Fruit fly (Drosophila melanogaster) whole organism, embryonic: ENCODE data around the gene Rab6.

ENCODE experiments used
- BEAF-32 ChIP-seq: fragments of 200-800 bp; sonication (Bioruptor generic); optimal IDR thresholded peaks from 3 replicates; lab custom pipeline; 2017; ENCODE audit warnings: missing biosample characterization, missing genetic modification characterization, mild to moderate bottlenecking, moderate library complexity, missing genetic modification reagents
- CG10366 ChIP-seq: fragments of 200-800 bp; sonication (Bioruptor generic); IDR thresholded peaks from 2 replicates; pipeline ENCODE4 v1.3.6; 2022; ENCODE audit warnings: missing biosample characterization, missing genetic modification characterization
- CG10543 ChIP-seq: fragments of 200-800 bp; sonication (Bioruptor generic); optimal IDR thresholded peaks from 3 replicates; lab custom pipeline; 2017; ENCODE audit warnings: missing biosample characterization, mild to moderate bottlenecking, missing genetic modification characterization, moderate library complexity
- CG10959 ChIP-seq: fragments of 200-800 bp; sonication (Bioruptor generic); IDR thresholded peaks from 2 replicates; pipeline ENCODE4 v1.3.6; 2022; ENCODE audit warnings: missing biosample characterization, missing genetic modification characterization
- CG11247 ChIP-seq: fragments of 200-800 bp; sonication (Bioruptor generic); IDR thresholded peaks from 2 replicates; pipeline ENCODE4 v1.3.6; 2022; ENCODE audit warnings: missing biosample characterization, missing genetic modification characterization
- CG11695 ChIP-seq: fragments of 200-800 bp; sonication (Bioruptor generic); IDR thresholded peaks from 3 replicates; pipeline ENCODE4 v1.3.6; 2022; ENCODE audit warnings: missing biosample characterization, missing genetic modification characterization
- CG12659 ChIP-seq: fragments of 200-800 bp; sonication (Bioruptor generic); optimal IDR thresholded peaks from 3 replicates; lab custom pipeline; 2017; ENCODE audit warnings: mild to moderate bottlenecking, missing biosample characterization, missing genetic modification reagents, missing genetic modification characterization
- CG13894 ChIP-seq: fragments of 200-800 bp; sonication (Bioruptor generic); optimal IDR thresholded peaks from 3 replicates; lab custom pipeline; 2018; ENCODE audit warnings: missing biosample characterization, mild to moderate bottlenecking, missing genetic modification characterization, moderate library complexity
- CG14710 ChIP-seq: fragments of 200-800 bp; sonication (Bioruptor generic); optimal IDR thresholded peaks from 3 replicates; lab custom pipeline; 2019; ENCODE audit warnings: missing biosample characterization, mild to moderate bottlenecking, missing genetic modification characterization, moderate library complexity
- CG15073 ChIP-seq: fragments of 200-800 bp; sonication (Bioruptor generic); optimal IDR thresholded peaks from 2 replicates; lab custom pipeline; 2016; ENCODE audit warnings: missing biosample characterization, missing genetic modification characterization
- CG16863 ChIP-seq: fragments of 200-800 bp; sonication (Bioruptor generic); optimal IDR thresholded peaks from 3 replicates; lab custom pipeline; 2016; ENCODE audit warnings: missing biosample characterization, missing genetic modification characterization
- CG17802 ChIP-seq: fragments of 200-800 bp; sonication (Bioruptor generic); optimal IDR thresholded peaks from 2 replicates; lab custom pipeline; 2018; ENCODE audit warnings: missing biosample characterization, mild to moderate bottlenecking, missing genetic modification characterization, moderate library complexity
- CG31224 ChIP-seq: fragments of 200-800 bp; sonication (Bioruptor generic); IDR thresholded peaks from 2 replicates; pipeline ENCODE4 v1.3.6; 2022; ENCODE audit warnings: missing biosample characterization, missing genetic modification characterization
- CG42726 ChIP-seq: fragments of 200-800 bp; sonication (Bioruptor generic); IDR thresholded peaks from 2 replicates; pipeline ENCODE4 v1.3.6; 2022; ENCODE audit warnings: missing biosample characterization, missing genetic modification characterization; ENCODE audit not compliant: partially characterized antibody
- CG4617 ChIP-seq: fragments of 200-800 bp; sonication (Bioruptor generic); optimal IDR thresholded peaks from 3 replicates; lab custom pipeline; 2016; ENCODE audit warnings: missing biosample characterization, missing genetic modification characterization, borderline replicate concordance
- CG6175 ChIP-seq: fragments of 200-800 bp; sonication (Bioruptor generic); IDR thresholded peaks from 3 replicates; pipeline ENCODE4 v1.3.6; 2022; ENCODE audit warnings: missing biosample characterization, missing genetic modification characterization
- CG7745 ChIP-seq: fragments of 200-800 bp; sonication (Bioruptor generic); optimal IDR thresholded peaks from 2 replicates; lab custom pipeline; 2018; ENCODE audit warnings: missing biosample characterization, mild to moderate bottlenecking, missing genetic modification characterization, moderate library complexity
- CG9215 ChIP-seq: fragments of 200-800 bp; sonication (Bioruptor generic); IDR thresholded peaks from 2 replicates; pipeline ENCODE4 v1.3.6; 2022; ENCODE audit warnings: missing biosample characterization, missing genetic modification characterization
- CG9797 ChIP-seq: fragments of 200-800 bp; sonication (Bioruptor generic); optimal IDR thresholded peaks from 3 replicates; lab custom pipeline; 2018; ENCODE audit warnings: missing biosample characterization, mild to moderate bottlenecking, missing genetic modification characterization
- CHES-1-like ChIP-seq: fragments of 200-800 bp; sonication (Bioruptor generic); optimal IDR thresholded peaks from 2 replicates; lab custom pipeline; 2016; ENCODE audit warnings: missing biosample characterization, missing genetic modification characterization
- Doc2 ChIP-seq: fragments of 200-800 bp; sonication (Bioruptor generic); IDR thresholded peaks from 2 replicates; pipeline ENCODE4 v1.3.6; 2022; ENCODE audit warnings: missing biosample characterization, missing genetic modification characterization
- Dp ChIP-seq: fragments of 200-800 bp; sonication (Bioruptor generic); optimal IDR thresholded peaks from 2 replicates; lab custom pipeline; 2018; ENCODE audit warnings: missing biosample characterization, mild to moderate bottlenecking, missing genetic modification characterization, moderate library complexity
- Eip74EF ChIP-seq, 2 experiments: fragments of 200-800 bp in 1 of 2; fragments of >200 bp in 1 of 2; sonication (Bioruptor generic) in 1 of 2; optimal IDR thresholded peaks; 2 replicates each; lab custom pipeline; 2017 to 2019; ENCODE audit warnings: missing biosample characterization in 2 of 2, missing genetic modification characterization in 2 of 2, mild to moderate bottlenecking in 1 of 2, moderate library complexity in 1 of 2
- Elba2 ChIP-seq: fragments of 200-800 bp; sonication (Bioruptor generic); optimal IDR thresholded peaks from 3 replicates; lab custom pipeline; 2016; ENCODE audit warnings: missing biosample characterization, missing genetic modification characterization
- Hey ChIP-seq: fragments of 200-800 bp; sonication (Bioruptor generic); optimal IDR thresholded peaks from 3 replicates; lab custom pipeline; 2018; ENCODE audit warnings: missing biosample characterization, mild to moderate bottlenecking, missing genetic modification characterization
- MBD-R2 ChIP-seq: fragments of 200-800 bp; sonication (Bioruptor generic); IDR thresholded peaks from 2 replicates; pipeline ENCODE4 v1.3.6; 2022; ENCODE audit warnings: missing biosample characterization, missing genetic modification characterization
- Oli ChIP-seq: fragments of 200-800 bp; sonication (Bioruptor generic); optimal IDR thresholded peaks from 2 replicates; lab custom pipeline; 2018; ENCODE audit warnings: missing biosample characterization, mild to moderate bottlenecking, missing genetic modification characterization, moderate library complexity
- Pdp1 ChIP-seq, 2 experiments: fragments of 200-800 bp; sonication (Bioruptor generic); optimal IDR thresholded peaks; 3 replicates each; lab custom pipeline; 2016; ENCODE audit warnings: missing biosample characterization in 2 of 2, missing genetic modification characterization in 2 of 2, mild to moderate bottlenecking in 1 of 2, moderate library complexity in 1 of 2
- Sox100B ChIP-seq: fragments of 200-800 bp; sonication (Bioruptor generic); optimal IDR thresholded peaks from 3 replicates; lab custom pipeline; 2018; ENCODE audit warnings: missing biosample characterization, mild to moderate bottlenecking, missing genetic modification characterization
- TFAM ChIP-seq: fragments of 200-800 bp; sonication (Bioruptor generic); optimal IDR thresholded peaks from 2 replicates; lab custom pipeline; 2017; ENCODE audit warnings: missing biosample characterization, missing genetic modification characterization, inconsistent platforms
- Usf ChIP-seq: fragments of 200-800 bp; sonication (Bioruptor generic); optimal IDR thresholded peaks from 2 replicates; lab custom pipeline; 2017; ENCODE audit warnings: missing genotype, missing biosample characterization, missing genetic modification characterization
- Xrp1 ChIP-seq: fragments of 200-800 bp; sonication (Bioruptor generic); IDR thresholded peaks from 2 replicates; pipeline ENCODE4 v1.3.6; 2022; ENCODE audit warnings: missing biosample characterization, missing genetic modification characterization
- ash1 ChIP-seq: fragments of 200-800 bp; sonication (Bioruptor generic); optimal IDR thresholded peaks from 2 replicates; lab custom pipeline; 2018; ENCODE audit warnings: missing biosample characterization, mild to moderate bottlenecking, missing genetic modification characterization
- br ChIP-seq: fragments of >200 bp; optimal IDR thresholded peaks from 2 replicates; lab custom pipeline; 2017
- cg ChIP-seq: fragments of 200-800 bp; sonication (Bioruptor generic); optimal IDR thresholded peaks from 3 replicates; lab custom pipeline; 2019; ENCODE audit warnings: missing biosample characterization, mild to moderate bottlenecking, missing genetic modification characterization, moderate library complexity
- croc ChIP-seq: fragments of 200-800 bp; sonication (Bioruptor generic); conservative IDR thresholded peaks from 3 replicates; pipeline ENCODE4 v1.3.6; 2022; ENCODE audit warnings: missing biosample characterization, missing genetic modification characterization
- crol ChIP-seq: fragments of 200-800 bp; sonication (Bioruptor generic); IDR thresholded peaks from 2 replicates; pipeline ENCODE4 v1.3.6; 2022; ENCODE audit warnings: missing biosample characterization, missing genetic modification characterization
- dan ChIP-seq: fragments of 200-800 bp; sonication (Bioruptor generic); IDR thresholded peaks from 2 replicates; pipeline ENCODE4 v1.3.6; 2022; ENCODE audit warnings: missing biosample characterization, missing genetic modification characterization
- esg ChIP-seq: fragments of 200-800 bp; sonication (Bioruptor generic); conservative IDR thresholded peaks from 2 replicates; pipeline ENCODE4 v1.3.6; 2022; ENCODE audit warnings: missing biosample characterization, missing genetic modification characterization
- fru ChIP-seq: fragments of >200 bp; optimal IDR thresholded peaks from 2 replicates; lab custom pipeline; 2017
- gfzf ChIP-seq: fragments of 200-800 bp; sonication (Bioruptor generic); optimal IDR thresholded peaks from 2 replicates; lab custom pipeline; 2016; ENCODE audit warnings: missing biosample characterization, mild to moderate bottlenecking, missing genetic modification characterization, moderate library complexity
- grn ChIP-seq: fragments of 200-800 bp; sonication (Bioruptor generic); optimal IDR thresholded peaks from 3 replicates; lab custom pipeline; 2017; ENCODE audit warnings: missing biosample characterization, missing genetic modification characterization
- hth ChIP-seq: fragments of >200 bp; optimal IDR thresholded peaks from 2 replicates; lab custom pipeline; 2017; ENCODE audit warnings: inconsistent platforms
- lola ChIP-seq, 3 experiments: fragments of >200 bp in 2 of 3; fragments of 200-800 bp in 1 of 3; sonication (Bioruptor generic) in 1 of 3; optimal IDR thresholded peaks; 2 replicates each; lab custom pipeline; 2017 to 2019; ENCODE audit warnings: missing biosample characterization in 3 of 3, missing genetic modification characterization in 3 of 3, mild to moderate bottlenecking in 1 of 3, moderate library complexity in 1 of 3
- sd ChIP-seq: fragments of 200-800 bp; sonication (Bioruptor generic); optimal IDR thresholded peaks from 3 replicates; lab custom pipeline; 2018; ENCODE audit warnings: missing biosample characterization, mild to moderate bottlenecking, missing genetic modification characterization, moderate library complexity
- sens-2 ChIP-seq: fragments of 200-800 bp; sonication (Bioruptor generic); IDR thresholded peaks from 2 replicates; pipeline ENCODE4 v1.3.6; 2022; ENCODE audit warnings: missing biosample characterization, missing genetic modification characterization
- so ChIP-seq: fragments of 200-800 bp; sonication (Bioruptor generic); IDR thresholded peaks from 3 replicates; pipeline ENCODE4 v1.3.6; 2022; ENCODE audit warnings: missing biosample characterization, missing genetic modification characterization
- ttk ChIP-seq: fragments of 200-800 bp; sonication (Bioruptor generic); IDR thresholded peaks from 2 replicates; pipeline ENCODE4 v2.1.2; 2022; ENCODE audit warnings: missing biosample characterization, missing genetic modification characterization
- vfl ChIP-seq: fragments of 200-800 bp; sonication (Bioruptor generic); optimal IDR thresholded peaks from 2 replicates; lab custom pipeline; 2016; ENCODE audit warnings: missing biosample characterization, missing genetic modification characterization
- vnd ChIP-seq: fragments of 200-800 bp; sonication (Bioruptor generic); IDR thresholded peaks from 3 replicates; pipeline ENCODE4 v1.3.6; 2022; ENCODE audit warnings: missing biosample characterization, missing genetic modification characterization; ENCODE audit not compliant: partially characterized antibody
- zen ChIP-seq: fragments of 200-800 bp; sonication (Bioruptor generic); optimal IDR thresholded peaks from 3 replicates; lab custom pipeline; 2018; ENCODE audit warnings: missing biosample characterization, mild to moderate bottlenecking, missing genetic modification characterization, moderate library complexity

The Rab6 gene

dm6 chr2L:12097698-12098097 is 11.2 kb downstream of the Rab6 start, which contains the start of gene Ced-12 (continued):
- TF ChIP-seq br (lab: Kevin White, UChicago) (no peak), BEAF-32 (GFP tag; lab: Kevin White, UChicago) (peak; percentile 28), CG4617 (GFP tag; lab: Kevin White, UChicago) (peak; percentile 87), zen (peak; percentile 42), CG15073 (no peak), Pdp1 (GFP tag; optimal IDR thresholded peaks at IDR 0.05; lab: Kevin White, UChicago) (peak in 1 of 2 experiments; percentile 13), CG12659 (GFP tag; lab: Kevin White, UChicago) (peak; percentile 5), CG14710 (tag; lab: Kevin White, UChicago) (peak; percentile 98), MBD-R2 (GFP tag; lab: Robert Waterston, UW) (peak; percentile 46)

dm6 chr2L:12096396-12096813 is 12.5 kb downstream of the Rab6 start, which contains the start of the genes CG6712 and Mt2:
CG6712 (minus strand) TSS chr2L:12096511.
Mt2 (plus strand) TSS chr2L:12096525.
- TF ChIP-seq CHES-1-like (GFP tag; lab: Kevin White, UChicago) (peak; percentile 1), Xrp1 (GFP tag; lab: Robert Waterston, UW) (no peak), sd (tag; lab: Kevin White, UChicago) (peak; percentile 68), Sox100B (no peak), hth (no peak), Doc2 (GFP tag; lab: Robert Waterston, UW) (no peak), vfl (GFP tag; lab: Kevin White, UChicago) (no peak), Oli (tag; lab: Kevin White, UChicago) (no peak), Dp (peak; percentile 30), CG6175 (GFP tag; lab: Robert Waterston, UW) (no peak), Hey (tag; lab: Kevin White, UChicago) (no peak), CG9215 (GFP tag; lab: Robert Waterston, UW) (no peak), lola (GFP tag; optimal IDR thresholded peaks at IDR 0.05; lab: Kevin White, UChicago) (no peak), CG16863 (GFP tag; lab: Kevin White, UChicago) (no peak), CG42726 (no peak), vnd (GFP tag; lab: Robert Waterston, UW) (no peak), CG11247 (GFP tag; lab: Robert Waterston, UW) (peak; percentile 39; the same call in 1 of the 2 replicates), ttk (no peak), crol (GFP tag; lab: Robert Waterston, UW) (no peak), dan (GFP tag; lab: Robert Waterston, UW) (no peak), gfzf (peak; percentile 11), Usf (no peak), CG11695 (GFP tag; lab: Robert Waterston, UW) (peak; percentile 30; the same call in 1 of the 3 replicates), CG13894 (tag; lab: Kevin White, UChicago) (no peak), CG31224 (no peak), croc (GFP tag; lab: Robert Waterston, UW) (no peak), fru (no peak), Eip74EF (GFP tag; optimal IDR thresholded peaks at IDR 0.05; lab: Kevin White, UChicago) (no peak), CG10543 (GFP tag; lab: Kevin White, UChicago) (no peak), esg (GFP tag; lab: Robert Waterston, UW) (no peak), CG10366 (GFP tag; lab: Robert Waterston, UW) (no peak), CG7745 (no peak), CG17802 (tag; lab: Kevin White, UChicago) (no peak), so (no peak), CG10959 (GFP tag; lab: Robert Waterston, UW) (no peak), CG9797 (GFP tag; lab: Kevin White, UChicago) (peak; percentile 10), Elba2 (peak; percentile 53), ash1 (no peak), grn (GFP tag; lab: Kevin White, UChicago) (no peak), sens-2 (GFP tag; lab: Robert Waterston, UW) (no peak), cg (GFP tag; lab: Kevin White, UChicago) (no peak), TFAM (no peak)
